Worm (Caenorhabditis elegans): ENCODE results near the gene F07C3.2.

The F07C3.2 gene

DNA sequence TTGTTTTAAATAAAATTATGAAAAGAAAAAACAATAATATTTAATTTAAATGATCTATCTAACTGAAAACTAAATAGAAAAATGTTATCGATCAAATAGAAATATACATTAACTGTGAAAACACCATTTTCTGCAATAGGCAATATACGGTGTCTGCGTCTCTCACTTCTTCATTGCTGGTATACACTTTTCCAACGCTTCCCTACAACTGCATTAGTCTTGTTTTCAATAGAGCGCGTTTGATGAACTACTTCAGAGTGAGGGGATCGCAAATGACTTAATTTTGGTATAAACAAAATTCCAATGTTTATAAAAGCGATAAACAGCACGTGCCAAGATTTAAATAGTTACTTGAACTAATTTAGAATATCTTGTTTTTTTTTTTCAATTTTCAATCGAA, 13.4 kb upstream of the F07C3.2 start:
- TF ChIP-seq lsy-2 (tag; optimal IDR thresholded peaks at IDR 0.05) = peak; percentile 46
- TF ChIP-seq nhr-28 (tag; optimal IDR thresholded peaks at IDR 0.05) = no peak
- TF ChIP-seq ces-1 (GFP tag; optimal IDR thresholded peaks at IDR 0.05) = peak; percentile 98
- TF ChIP-seq unc-62 (GFP tag; optimal IDR thresholded peaks at IDR 0.05) = no peak
- peak; percentile 67 for TF ChIP-seq nhr-237 (tag; optimal IDR thresholded peaks at IDR 0.05)
- no peak for TF ChIP-seq ham-2 (GFP tag; optimal IDR thresholded peaks at IDR 0.05)
- no peak for TF ChIP-seq nhr-2 (tag; optimal IDR thresholded peaks at IDR 0.05)
- TF ChIP-seq mls-2 (tag; optimal IDR thresholded peaks at IDR 0.05) = peak; percentile 27
- peak; percentile 40 for TF ChIP-seq ceh-39 (tag; optimal IDR thresholded peaks at IDR 0.05)
- TF ChIP-seq pha-4 (tag; optimal IDR thresholded peaks at IDR 0.05) = peak; percentile 74
- no peak for TF ChIP-seq sem-2 (GFP tag; optimal IDR thresholded peaks at IDR 0.05)
- TF ChIP-seq mep-1 (tag; optimal IDR thresholded peaks at IDR 0.05) = peak; percentile 76
- TF ChIP-seq unc-120 (tag; optimal IDR thresholded peaks at IDR 0.05; ENCODE audit: poor library complexity, severe bottlenecking) = peak; percentile 82

DNA sequence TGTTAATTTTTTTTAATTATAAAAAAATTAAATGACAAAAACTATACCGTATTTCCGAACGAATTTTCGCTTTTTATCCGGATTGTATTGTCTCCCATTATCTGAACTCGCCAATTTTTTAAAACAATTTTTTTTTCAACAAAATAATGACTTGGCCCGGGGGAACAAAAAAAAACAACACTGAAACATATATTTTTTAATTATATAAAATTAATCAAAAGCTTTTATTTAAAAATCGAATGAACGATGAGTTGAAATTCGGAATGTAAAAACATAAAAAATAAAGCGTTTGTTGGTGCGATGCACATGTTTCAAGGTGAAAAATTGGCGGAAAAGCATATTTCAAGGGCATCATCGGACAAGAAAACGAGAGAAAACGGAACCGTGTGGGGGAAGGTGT, 12.3 kb upstream of the F07C3.2 start, which contains the start of gene mdt-27:
mdt-27 (minus strand) TSS at position 101 of the 400 bp plus-strand sequence.
- no peak for TF ChIP-seq nhr-237 (tag; optimal IDR thresholded peaks at IDR 0.05)
- TF ChIP-seq elt-1 (tag; optimal IDR thresholded peaks at IDR 0.05; ENCODE audit: borderline replicate concordance, insufficient read depth) = no peak
- no peak for TF ChIP-seq unc-62 (GFP tag; optimal IDR thresholded peaks at IDR 0.05)
- no peak for TF ChIP-seq mep-1 (tag; optimal IDR thresholded peaks at IDR 0.05)
- no peak for TF ChIP-seq ceh-83 (GFP tag; optimal IDR thresholded peaks at IDR 0.05)
- TF ChIP-seq ceh-43 (GFP tag; optimal IDR thresholded peaks at IDR 0.05) = no peak

ce11 chrV:9217158-9217557, 8.7 kb upstream of the F07C3.2 start, which contains the start of gene pacs-1:
pacs-1 (minus strand) TSS chrV:9217258.
- TF ChIP-seq lin-32 (GFP tag; optimal IDR thresholded peaks at IDR 0.05) = no peak
- no peak for TF ChIP-seq pha-4 (tag; optimal IDR thresholded peaks at IDR 0.05)
- no peak for TF ChIP-seq nhr-237 (tag; optimal IDR thresholded peaks at IDR 0.05)
- TF ChIP-seq unc-62 (GFP tag; optimal IDR thresholded peaks at IDR 0.05) = no peak
- no peak for TF ChIP-seq mls-2 (tag; optimal IDR thresholded peaks at IDR 0.05)
- no peak for TF ChIP-seq sptf-1 (tag; optimal IDR thresholded peaks at IDR 0.05)

- TF ChIP-seq elt-1 (tag; optimal IDR thresholded peaks at IDR 0.05; ENCODE audit: borderline replicate concordance, insufficient read depth) (peak; percentile 6), flh-1 (GFP tag; optimal IDR thresholded peaks at IDR 0.05) (no peak), unc-62 (GFP tag; optimal IDR thresholded peaks at IDR 0.05) (peak; percentile 91)
These were observed 7.7 kb upstream of the F07C3.2 start for ce11 chrV:9218214-9218613.

DNA sequence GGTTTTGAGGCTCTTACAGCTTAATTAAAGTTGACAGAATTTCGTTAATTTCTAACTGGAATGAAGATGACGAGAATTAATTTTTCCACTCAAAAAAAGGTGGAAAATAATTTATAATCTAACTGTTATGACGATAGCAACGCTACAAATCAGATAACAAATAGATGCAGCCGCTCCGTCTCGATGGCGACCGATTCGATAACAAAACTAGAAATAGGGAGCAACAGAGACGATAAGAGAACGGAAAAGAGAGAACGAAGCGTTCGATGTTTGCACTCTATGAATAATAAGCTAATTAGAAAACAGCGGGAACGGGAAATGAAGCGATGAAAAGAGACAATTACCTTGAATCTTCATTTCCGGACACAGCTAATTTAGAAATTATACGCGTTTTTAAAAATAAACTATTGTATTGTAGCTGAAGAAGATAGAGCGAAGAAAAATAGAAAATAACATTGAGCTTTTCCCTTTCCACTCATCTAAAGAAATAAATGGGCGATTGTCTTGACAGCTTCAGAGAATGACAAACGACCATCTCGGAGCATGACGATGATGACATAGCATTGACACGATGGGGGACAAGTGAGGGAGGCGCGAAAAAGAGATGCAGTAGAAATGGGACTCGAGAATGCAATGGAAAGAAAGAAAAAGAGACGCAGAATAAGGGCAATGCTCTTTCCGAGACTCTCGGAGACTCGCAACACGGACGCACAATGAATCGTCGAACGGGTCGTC, 7.1 kb upstream of the F07C3.2 start:
- TF ChIP-seq unc-62 (GFP tag; optimal IDR thresholded peaks at IDR 0.05) (peak; percentile 91), mep-1 (tag; optimal IDR thresholded peaks at IDR 0.05) (peak; percentile 22), nhr-76 (tag; optimal IDR thresholded peaks at IDR 0.05) (no peak), flh-1 (GFP tag; optimal IDR thresholded peaks at IDR 0.05) (no peak), nhr-12 (tag; optimal IDR thresholded peaks at IDR 0.05) (no peak), mls-2 (tag; optimal IDR thresholded peaks at IDR 0.05) (peak; percentile 37), ces-1 (GFP tag; optimal IDR thresholded peaks at IDR 0.05) (peak; percentile 20)

DNA sequence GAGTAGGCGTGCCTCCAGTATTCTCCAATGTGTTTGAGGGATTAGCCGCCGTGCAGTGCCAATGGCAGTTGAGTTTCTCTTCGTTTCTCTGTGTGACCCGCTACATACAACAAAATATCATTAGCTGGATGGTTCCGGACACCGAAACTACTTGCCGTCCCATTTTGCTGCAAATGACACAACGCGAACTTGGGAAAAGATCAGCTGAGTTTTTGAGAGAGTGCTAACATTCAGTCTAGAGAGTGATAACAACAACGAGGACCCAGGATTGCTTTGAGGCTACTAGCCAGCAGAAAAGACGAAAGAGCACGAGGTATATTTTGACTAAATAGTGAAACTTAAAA, 6.5 kb upstream of the F07C3.2 start:
- TF ChIP-seq pha-4 (tag; optimal IDR thresholded peaks at IDR 0.05) (no peak), zip-8 (tag; optimal IDR thresholded peaks at IDR 0.05) (no peak), nhr-2 (tag; optimal IDR thresholded peaks at IDR 0.05) (no peak), M03D4.4 (tag; optimal IDR thresholded peaks at IDR 0.05) (no peak), nhr-76 (tag; optimal IDR thresholded peaks at IDR 0.05) (no peak), flh-1 (GFP tag; optimal IDR thresholded peaks at IDR 0.05) (no peak), snpc-4 (tag; optimal IDR thresholded peaks at IDR 0.05) (no peak), lin-13 (tag; optimal IDR thresholded peaks at IDR 0.05) (no peak), cnd-1 (tag; optimal IDR thresholded peaks at IDR 0.05) (no peak)

- peak; percentile 66 for TF ChIP-seq mep-1 (tag; optimal IDR thresholded peaks at IDR 0.05)
- TF ChIP-seq bed-3 (GFP tag; optimal IDR thresholded peaks at IDR 0.05) = no peak
- TF ChIP-seq pha-4 (tag; optimal IDR thresholded peaks at IDR 0.05) = peak; percentile 20
- no peak for TF ChIP-seq cnd-1 (tag; optimal IDR thresholded peaks at IDR 0.05)
- peak; percentile 30 for TF ChIP-seq lsy-2 (tag; optimal IDR thresholded peaks at IDR 0.05)
- peak; percentile 80 for TF ChIP-seq ces-1 (GFP tag; optimal IDR thresholded peaks at IDR 0.05)
- no peak for TF ChIP-seq drap-1 (GFP tag; optimal IDR thresholded peaks at IDR 0.05)
- no peak for TF ChIP-seq lin-13 (tag; optimal IDR thresholded peaks at IDR 0.05)
- TF ChIP-seq sem-2 (GFP tag; optimal IDR thresholded peaks at IDR 0.05) = no peak
- no peak for TF ChIP-seq mab-5 (tag; optimal IDR thresholded peaks at IDR 0.05)
- TF ChIP-seq nhr-237 (tag; optimal IDR thresholded peaks at IDR 0.05) = peak; percentile 28
These were observed 5.5 kb upstream of the F07C3.2 start for ce11 chrV:9220444-9220843.
